Fruit fly (Drosophila melanogaster) whole organism, wandering third instar larva: ENCODE results near the gene CG14650.

ENCODE experiments used
- N ChIP-seq: fragments of >200 bp; optimal IDR thresholded peaks from 2 replicates; lab custom pipeline; 2018; ENCODE audit warnings: missing biosample characterization, missing external identifiers, missing genetic modification characterization
- Sp1 ChIP-seq: fragments of 200-800 bp; sonication (Bioruptor generic); optimal IDR thresholded peaks from 3 replicates; lab custom pipeline; 2019; ENCODE audit warnings: missing biosample characterization, mild to moderate bottlenecking, missing genetic modification characterization, moderate library complexity

- peak; percentile 89 for TF ChIP-seq Sp1 (GFP tag; lab: Kevin White, UChicago)
- TF ChIP-seq N (GFP tag; lab: Kevin White, UChicago) = no peak
These were observed 42.3 kb upstream of the CG14650 start for dm6 chr3R:4394654-4395581.
